Worm (Caenorhabditis elegans): ENCODE data around the gene rpl-35.
A peak's percentile ranks its signal among the peaks of the same experiment; 100 is the strongest.

The rpl-35 gene

DNA sequence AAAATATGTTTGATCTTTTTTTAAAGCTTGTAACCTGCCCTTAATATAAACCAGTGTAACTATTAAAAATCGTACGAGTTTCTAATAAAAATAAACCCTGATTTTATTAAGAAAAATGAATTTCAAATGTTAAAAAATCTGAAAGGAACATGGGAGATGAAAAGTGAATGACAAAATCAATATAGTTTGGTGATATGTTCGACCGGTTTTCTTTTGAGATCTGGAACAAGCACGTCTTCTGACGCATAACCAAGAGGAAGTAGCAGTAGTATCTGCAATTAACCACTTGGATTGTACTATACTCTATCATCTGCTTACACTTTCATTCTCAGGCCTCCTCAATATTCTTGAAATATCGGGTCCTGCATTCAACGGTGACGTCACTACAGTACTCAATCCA, 22.2 kb downstream of the rpl-35 start:
- no peak for TF ChIP-seq mdt-29 (GFP tag; IDR thresholded peaks at IDR 0.05)
- TF ChIP-seq unc-62 (GFP tag; optimal IDR thresholded peaks at IDR 0.05 in 1 of 2), result peak in 1 of 2 experiments; percentile 93
- no peak for TF ChIP-seq unc-62 (tag; optimal IDR thresholded peaks at IDR 0.05)

DNA sequence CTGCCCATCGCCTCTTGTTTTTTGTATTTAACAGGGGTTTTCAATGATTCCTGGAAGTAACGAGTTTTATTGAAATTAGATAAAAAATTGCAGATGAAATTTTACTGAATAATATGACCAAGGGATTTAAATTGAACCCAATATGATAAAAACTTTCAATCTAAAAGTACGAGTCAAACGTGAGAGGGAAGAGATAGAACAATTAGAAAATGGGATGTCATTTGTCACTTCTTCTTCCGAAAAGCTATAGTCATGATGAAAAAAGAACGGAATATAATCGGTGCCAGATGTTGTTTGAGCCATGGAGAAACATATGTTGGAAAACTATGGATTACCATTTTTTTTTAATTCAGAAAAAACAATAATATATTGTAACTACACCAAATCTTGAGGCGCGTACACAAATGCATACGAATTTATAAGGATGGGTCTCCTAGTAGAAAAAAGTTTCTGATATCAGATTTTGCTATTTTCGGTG, 24.0 kb downstream of the rpl-35 start, which contains the start of gene sup-18:
TSS of gene sup-18 (minus strand) at position 51 of the 478 bp plus-strand sequence.
- TF ChIP-seq unc-62 (GFP tag; optimal IDR thresholded peaks at IDR 0.05 in 1 of 2) (peak in 1 of 2 experiments; percentile 36), unc-62 (tag; optimal IDR thresholded peaks at IDR 0.05) (no peak), Y75B8A.6 (GFP tag; IDR thresholded peaks at IDR 0.05) (no peak)

DNA sequence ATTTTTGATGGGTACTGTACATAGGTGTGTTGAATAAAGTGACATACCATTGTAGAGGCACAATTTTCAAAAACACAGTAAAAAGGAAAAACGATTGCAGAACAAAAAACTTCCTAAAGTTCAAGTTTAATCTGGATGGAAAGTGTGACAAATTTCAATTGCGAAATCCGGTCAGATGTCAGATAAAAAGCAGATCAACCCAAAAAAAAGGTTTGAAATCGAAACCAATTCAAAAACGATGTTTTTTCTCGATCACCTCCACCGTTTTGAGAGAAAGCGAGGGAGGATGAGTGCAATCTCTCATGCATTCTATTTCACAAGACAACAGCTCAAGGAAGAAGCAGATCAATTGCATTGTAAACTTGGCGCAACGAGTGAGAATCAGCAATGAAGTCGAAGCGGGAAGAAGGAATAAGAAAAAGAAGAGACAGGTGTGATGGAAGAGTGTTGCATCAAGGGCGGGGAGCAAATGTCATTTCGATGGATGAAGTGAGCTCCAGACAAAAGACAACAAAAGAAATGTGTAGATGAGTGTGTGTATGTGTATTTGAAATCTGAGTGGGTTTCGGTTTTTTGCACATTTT, 25.3 kb downstream of the rpl-35 start:
- no peak for TF ChIP-seq F37D6.2 (tag; optimal IDR thresholded peaks at IDR 0.05)
- peak; percentile 41 for TF ChIP-seq nhr-11 (tag; optimal IDR thresholded peaks at IDR 0.05)

DNA sequence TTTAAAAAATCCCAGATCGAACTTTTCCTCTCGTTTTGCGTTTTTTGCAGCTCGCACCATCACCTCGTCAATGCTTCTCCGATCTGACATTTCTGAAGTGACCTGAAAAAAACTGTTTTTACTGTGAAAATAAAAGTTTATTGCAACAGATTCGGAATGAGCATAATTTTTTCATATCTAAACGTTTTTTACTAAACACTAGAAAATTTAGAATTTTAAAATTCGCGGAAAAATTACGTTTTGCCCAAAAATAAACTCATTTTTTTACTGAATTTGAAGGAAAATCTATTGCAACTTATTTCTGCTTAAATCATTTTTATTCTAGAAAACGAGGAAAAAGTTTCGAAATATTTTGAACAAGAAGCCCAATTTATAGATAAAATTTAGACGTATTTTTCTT, 28.0 kb downstream of the rpl-35 start, which contains the start of gene ZK688.9:
TSS of gene ZK688.9 (minus strand) at position 101 of the 400 bp plus-strand sequence.
- no peak for TF ChIP-seq mep-1 (tag; optimal IDR thresholded peaks at IDR 0.05)

DNA sequence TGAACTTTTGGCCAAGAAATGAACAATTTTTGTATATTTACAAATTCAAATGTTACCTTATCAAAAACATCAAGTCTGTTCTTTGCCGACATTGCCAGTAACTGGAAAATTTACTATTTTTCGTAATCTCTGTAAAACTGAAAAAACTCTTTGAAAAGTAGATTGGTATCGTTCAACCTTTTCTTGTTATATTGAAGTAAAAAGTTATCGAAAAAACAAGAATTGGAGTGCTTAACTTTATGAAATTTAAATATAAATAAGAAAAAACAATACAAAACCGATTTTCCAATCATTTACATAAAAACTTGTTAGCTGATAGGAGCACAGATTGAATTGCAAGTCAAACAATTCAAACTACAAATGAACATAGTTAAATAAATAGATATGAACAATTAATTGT, 29.9 kb downstream of the rpl-35 start, which contains the start of gene ZK688.11:
TSS of gene ZK688.11 (minus strand) at position 101 of the 400 bp plus-strand sequence.
- TF ChIP-seq mdt-29 (GFP tag; IDR thresholded peaks at IDR 0.05) (no peak), dve-1 (tag; optimal IDR thresholded peaks at IDR 0.05; ENCODE audit: insufficient read depth) (peak; percentile 3), mep-1 (tag; optimal IDR thresholded peaks at IDR 0.05) (peak; percentile 27)

DNA sequence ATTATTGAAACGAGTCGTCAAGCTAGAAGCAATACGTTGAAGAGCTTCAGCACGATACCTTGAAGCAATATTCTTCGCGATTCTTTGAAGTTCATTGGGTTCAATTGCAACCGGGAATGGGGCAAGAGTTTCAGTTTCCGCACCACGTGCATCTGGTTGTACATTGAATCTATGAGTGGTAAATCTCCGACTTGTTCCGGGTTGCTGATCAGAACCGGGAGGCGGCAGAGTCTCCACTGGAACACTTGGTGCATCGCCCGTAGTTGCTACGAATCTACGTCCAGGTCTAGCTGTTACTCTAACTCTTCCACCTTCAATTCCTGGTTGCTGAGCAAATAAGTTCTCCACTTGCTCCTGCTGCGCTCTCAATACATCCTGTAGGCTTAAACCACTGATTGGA, 34.1 kb downstream of the rpl-35 start:
- TF ChIP-seq lin-1 (GFP tag; IDR thresholded peaks at IDR 0.05) (no peak), ZK546.5 (tag; optimal IDR thresholded peaks at IDR 0.05) (no peak), F37D6.2 (tag; optimal IDR thresholded peaks at IDR 0.05) (no peak), daf-12 (tag; optimal IDR thresholded peaks at IDR 0.05) (no peak), tag-97 (GFP tag; IDR thresholded peaks at IDR 0.05) (no peak)

DNA sequence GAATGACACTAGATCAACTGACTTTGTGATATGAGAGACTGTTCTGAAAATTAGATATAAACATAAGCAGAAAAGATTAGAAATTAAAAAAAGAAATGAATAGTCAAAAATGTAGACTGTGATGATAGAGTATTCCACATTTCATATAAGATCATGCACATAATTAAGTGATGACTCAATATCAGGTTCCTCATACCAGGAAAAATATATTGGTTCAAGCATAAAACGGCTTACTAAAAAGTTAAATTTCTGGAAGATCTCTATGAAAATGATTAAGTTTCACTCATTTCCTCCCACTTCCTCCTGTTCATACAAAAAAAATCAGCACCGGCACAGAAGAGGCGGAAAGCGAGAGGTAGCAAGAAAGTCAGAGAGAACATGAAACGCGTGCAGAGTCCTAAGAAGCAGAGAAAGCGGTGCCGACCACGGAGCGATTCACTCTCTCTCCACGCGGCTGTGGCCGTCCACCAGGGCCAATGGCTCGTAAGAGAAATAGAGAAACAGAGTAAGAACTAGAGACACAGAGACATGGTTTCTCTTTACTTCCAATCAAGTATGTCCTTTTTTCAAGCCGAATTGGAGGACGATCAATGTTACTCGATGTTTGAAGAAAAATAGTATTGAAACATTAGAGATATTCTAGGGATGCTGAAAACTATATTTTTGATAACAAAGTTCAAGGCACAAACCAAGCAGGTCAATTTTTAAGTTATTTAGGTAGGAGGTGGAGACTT, 36.8 kb downstream of the rpl-35 start, which contains the start of the genes ZK688.5 and fahd-1:
TSS of gene ZK688.5 (minus strand) at position 51 of the 734 bp plus-strand sequence.
TSS of gene fahd-1 (plus strand) at position 684 of the 734 bp plus-strand sequence.
- TF ChIP-seq ces-1 (GFP tag; optimal IDR thresholded peaks at IDR 0.05) (no peak), lsy-2 (tag; optimal IDR thresholded peaks at IDR 0.05) (peak; percentile 23 to 67), ceh-62 (tag; optimal IDR thresholded peaks at IDR 0.05) (no peak), lin-1 (GFP tag; IDR thresholded peaks at IDR 0.05) (peak; percentile 69), dmd-8 (GFP tag; IDR thresholded peaks at IDR 0.05) (no peak), lin-13 (GFP tag; optimal IDR thresholded peaks at IDR 0.05) (no peak), mep-1 (tag; optimal IDR thresholded peaks at IDR 0.05) (peak; percentile 88), ceh-20 (GFP tag; IDR thresholded peaks at IDR 0.05) (0 out of 2 replicates have a peak, but pooled peaks have one; percentile 46), nhr-41 (GFP tag; IDR thresholded peaks at IDR 0.05) (no peak), hlh-11 (tag; optimal IDR thresholded peaks at IDR 0.05) (peak; percentile 91), cey-2 (tag; optimal IDR thresholded peaks at IDR 0.05; ENCODE audit: borderline replicate concordance, insufficient read depth) (no peak), nhr-10 (tag; optimal IDR thresholded peaks at IDR 0.05) (peak; percentile 45), hlh-30 (tag; optimal IDR thresholded peaks at IDR 0.05; ENCODE audit: insufficient read depth) (peak; percentile 84), lin-29 (GFP tag; IDR thresholded peaks at IDR 0.05) (no peak), ama-1 (optimal IDR thresholded peaks at IDR 0.05) (no peak), sdz-12 (GFP tag; optimal IDR thresholded peaks at IDR 0.05) (no peak), T26A8.4 (GFP tag; IDR thresholded peaks at IDR 0.05) (peak; percentile 18; the same call in 1 of the 2 replicates), saeg-2 (GFP tag; IDR thresholded peaks at IDR 0.05) (no peak), tag-97 (GFP tag; IDR thresholded peaks at IDR 0.05) (no peak), lin-15B (tag; optimal IDR thresholded peaks at IDR 0.05) (no peak), lir-3 (tag; optimal IDR thresholded peaks at IDR 0.05) (no peak), dpl-1 (GFP tag; optimal IDR thresholded peaks at IDR 0.05) (peak; percentile 52), lin-39 (tag; optimal IDR thresholded peaks at IDR 0.05) (no peak), zip-2 (tag; optimal IDR thresholded peaks at IDR 0.05) (no peak), F49E8.2 (tag; optimal IDR thresholded peaks at IDR 0.05; ENCODE audit: borderline replicate concordance) (no peak), pha-4 (GFP tag; IDR thresholded peaks at IDR 0.05) (no peak; the same call in 1 of the 2 replicates), pha-4 (tag; optimal IDR thresholded peaks at IDR 0.05) (peak; percentile 63)

Measured in whole organism, L4 larva.